Fruit fly (Drosophila melanogaster) whole organism, pupa: ENCODE measurements around the gene PGRP-SD.

Experiments
- CG10348 ChIP-seq: fragments of 200-800 bp; sonication (Bioruptor generic); IDR thresholded peaks from 2 replicates; pipeline ENCODE4 v1.3.6; 2022; ENCODE audit warnings: missing biosample characterization, missing genetic modification characterization
- CG12605 ChIP-seq: fragments of 200-800 bp; sonication (Bioruptor generic); IDR thresholded peaks from 2 replicates; pipeline ENCODE4 v1.3.6; 2022; ENCODE audit warnings: missing biosample characterization, missing genetic modification characterization
- CG13204 ChIP-seq: fragments of 200-800 bp; sonication (Bioruptor generic); optimal IDR thresholded peaks from 2 replicates; lab custom pipeline; 2018; ENCODE audit warnings: missing biosample characterization, mild to moderate bottlenecking, missing genetic modification characterization, moderate library complexity
- CG15710 ChIP-seq: fragments of 200-800 bp; sonication (Bioruptor generic); optimal IDR thresholded peaks from 2 replicates; lab custom pipeline; 2018; ENCODE audit warnings: missing biosample characterization, mild to moderate bottlenecking, missing genetic modification characterization, moderate library complexity
- CG17806 ChIP-seq: fragments of 200-800 bp; sonication (Bioruptor generic); optimal IDR thresholded peaks from 2 replicates; lab custom pipeline; 2018; ENCODE audit warnings: missing biosample characterization, mild to moderate bottlenecking, missing genetic modification characterization, moderate library complexity
- CG32121 ChIP-seq: fragments of 200-800 bp; sonication (Bioruptor generic); IDR thresholded peaks from 2 replicates; pipeline ENCODE4 v1.3.6; 2022; ENCODE audit warnings: missing biosample characterization, missing genetic modification characterization
- CG34367 ChIP-seq: fragments of 200-800 bp; sonication (Bioruptor generic); optimal IDR thresholded peaks from 2 replicates; lab custom pipeline; 2018; ENCODE audit warnings: missing biosample characterization, mild to moderate bottlenecking, missing genetic modification characterization
- CG8301 ChIP-seq: fragments of 200-800 bp; sonication (Bioruptor generic); optimal IDR thresholded peaks from 2 replicates; lab custom pipeline; 2018; ENCODE audit warnings: missing biosample characterization, mild to moderate bottlenecking, missing genetic modification characterization
- CG9948 ChIP-seq: fragments of 200-800 bp; sonication (Bioruptor generic); optimal IDR thresholded peaks from 2 replicates; lab custom pipeline; 2018; ENCODE audit warnings: missing biosample characterization, mild to moderate bottlenecking, missing genetic modification characterization, moderate library complexity
- D1 ChIP-seq: fragments of 200-800 bp; sonication (Bioruptor generic); optimal IDR thresholded peaks from 2 replicates; lab custom pipeline; 2018; ENCODE audit warnings: missing biosample characterization, mild to moderate bottlenecking, missing genetic modification characterization, moderate library complexity
- EcR ChIP-seq: fragments of 200-800 bp; sonication (Bioruptor generic); optimal IDR thresholded peaks from 3 replicates; lab custom pipeline; 2019; ENCODE audit warnings: missing biosample characterization, missing genetic modification characterization, mild to moderate bottlenecking, moderate library complexity, missing genetic modification reagents
- Ets98B ChIP-seq: fragments of 200-800 bp; sonication (Bioruptor generic); IDR thresholded peaks from 2 replicates; pipeline ENCODE4 v1.3.6; 2022; ENCODE audit warnings: missing biosample characterization, missing genetic modification characterization
- Snoo ChIP-seq: fragments of 200-800 bp; sonication (Bioruptor generic); optimal IDR thresholded peaks from 3 replicates; lab custom pipeline; 2017; ENCODE audit warnings: missing biosample characterization, mild to moderate bottlenecking, missing genetic modification characterization, inconsistent platforms
- rn ChIP-seq: fragments of 200-800 bp; sonication (Bioruptor generic); IDR thresholded peaks from 2 replicates; pipeline ENCODE4 v1.3.6; 2022; ENCODE audit warnings: missing biosample characterization, missing genetic modification characterization

DNA sequence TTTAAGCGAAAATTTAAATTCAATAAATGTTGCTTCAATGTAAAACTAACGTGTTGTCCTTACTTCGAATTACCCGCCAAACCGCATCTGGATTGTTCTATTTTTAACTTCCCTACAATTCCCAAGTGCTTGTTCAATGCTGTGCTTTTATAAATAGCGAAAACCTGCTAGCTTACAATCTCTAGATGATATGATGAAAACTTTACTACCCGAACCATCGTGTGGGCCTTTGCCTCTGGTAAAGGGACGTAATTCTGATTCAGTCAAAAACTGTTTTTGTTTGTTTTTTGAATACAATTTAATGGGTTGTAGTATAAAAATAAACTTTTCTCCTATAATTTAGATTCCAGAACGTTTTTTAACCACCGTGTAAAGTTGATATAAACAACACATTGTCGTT, 11.4 kb upstream of the PGRP-SD start:
- TF ChIP-seq CG17806 (tag; lab: Kevin White, UChicago) (no peak), Snoo (tag; lab: Kevin White, UChicago) (no peak), D1 (tag; lab: Kevin White, UChicago) (no peak), EcR (GFP tag; lab: Kevin White, UChicago) (no peak), CG34367 (tag; lab: Kevin White, UChicago) (no peak), Ets98B (GFP tag; lab: Robert Waterston, UW) (no peak), CG15710 (tag; lab: Kevin White, UChicago) (no peak), CG9948 (tag; lab: Kevin White, UChicago) (no peak), CG10348 (GFP tag; lab: Robert Waterston, UW) (no peak), CG12605 (GFP tag; lab: Robert Waterston, UW) (no peak), CG13204 (GFP tag; lab: Kevin White, UChicago) (no peak), CG8301 (tag; lab: Kevin White, UChicago) (no peak), CG32121 (GFP tag; lab: Robert Waterston, UW) (no peak), rn (GFP tag; lab: Robert Waterston, UW) (no peak)
